Worm (Caenorhabditis elegans): ENCODE data around the gene T01B7.5.

The T01B7.5 gene

DNA sequence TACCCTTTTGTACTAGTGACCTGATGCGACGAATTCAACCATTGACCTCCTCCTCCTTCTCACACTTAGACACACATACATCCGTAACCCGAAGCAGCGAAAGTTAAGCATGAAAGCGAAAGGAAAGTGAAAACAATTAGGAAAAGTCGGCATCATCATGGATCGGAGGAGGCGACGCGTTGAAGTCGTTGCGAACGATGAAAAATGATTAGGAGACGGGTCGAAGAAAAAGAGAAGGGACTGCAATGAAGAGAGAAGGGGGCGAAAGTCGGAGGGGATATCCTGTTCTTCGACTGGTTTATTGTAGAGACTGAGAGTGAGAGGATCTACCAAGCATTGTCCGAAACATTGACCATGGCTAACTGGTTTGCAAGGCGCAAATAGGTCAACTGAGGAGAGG is 34.4 kb downstream of the T01B7.5 start (continued):
- TF ChIP-seq sem-4 (tag; optimal IDR thresholded peaks at IDR 0.05) = peak; percentile 88

DNA sequence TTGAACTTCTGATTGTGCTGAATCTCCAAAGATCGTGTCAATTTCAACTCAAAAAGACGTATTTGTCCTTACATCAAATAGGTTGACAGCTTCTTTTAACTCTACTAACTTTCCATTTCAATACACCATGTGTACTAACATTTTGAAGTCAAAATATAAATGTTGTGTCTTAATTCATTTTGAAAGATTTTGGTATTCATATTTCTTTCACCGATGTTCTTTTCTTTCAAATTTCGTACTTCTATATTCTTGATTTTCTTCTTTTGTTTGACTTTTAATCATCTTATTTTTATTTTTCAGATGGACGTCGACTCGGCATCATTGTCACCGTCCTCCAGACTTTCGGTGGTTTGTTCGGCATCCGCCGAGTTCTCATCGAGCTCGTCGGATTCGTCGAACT is 35.1 kb downstream of the T01B7.5 start, which contains the start of gene atf-2:
Gene atf-2, plus strand, starts transcription at position 301 of the 400 bp plus-strand sequence.
- TF ChIP-seq blmp-1 (tag; optimal IDR thresholded peaks at IDR 0.05; ENCODE audit: insufficient read depth) (no peak), gmeb-1 (tag; optimal IDR thresholded peaks at IDR 0.05) (no peak), ceh-82 (tag; optimal IDR thresholded peaks at IDR 0.05) (no peak), nhr-12 (tag; optimal IDR thresholded peaks at IDR 0.05) (no peak), elt-1 (tag; optimal IDR thresholded peaks at IDR 0.05) (no peak), lin-39 (tag; optimal IDR thresholded peaks at IDR 0.05) (no peak), lin-11 (tag; optimal IDR thresholded peaks at IDR 0.05) (no peak), elt-3 (tag; optimal IDR thresholded peaks at IDR 0.05) (no peak), nhr-6 (tag; optimal IDR thresholded peaks at IDR 0.05) (no peak), nhr-77 (tag; optimal IDR thresholded peaks at IDR 0.05) (no peak), ZK546.5 (tag; optimal IDR thresholded peaks at IDR 0.05) (no peak), skn-1 (tag; optimal IDR thresholded peaks at IDR 0.05) (no peak), snpc-4 (tag; optimal IDR thresholded peaks at IDR 0.05) (no peak), Y55F3AM.14 (GFP tag; optimal IDR thresholded peaks at IDR 0.05) (no peak)

- TF ChIP-seq nhr-21 (tag; optimal IDR thresholded peaks at IDR 0.05) = no peak
- TF ChIP-seq zag-1 (tag; optimal IDR thresholded peaks at IDR 0.05) = no peak
- TF ChIP-seq nhr-11 (tag; optimal IDR thresholded peaks at IDR 0.05) = no peak
- no peak for TF ChIP-seq lin-39 (tag; optimal IDR thresholded peaks at IDR 0.05)
- TF ChIP-seq nhr-23 (tag; optimal IDR thresholded peaks at IDR 0.05) = no peak
- no peak for TF ChIP-seq sma-3 (GFP tag; optimal IDR thresholded peaks at IDR 0.05)
- TF ChIP-seq nhr-237 (tag; optimal IDR thresholded peaks at IDR 0.05) = no peak
- TF ChIP-seq snpc-4 (tag; optimal IDR thresholded peaks at IDR 0.05) = no peak
- TF ChIP-seq elt-3 (tag; optimal IDR thresholded peaks at IDR 0.05) = no peak
- TF ChIP-seq unc-39 (tag; optimal IDR thresholded peaks at IDR 0.05) = no peak
- no peak for TF ChIP-seq egl-27 (tag; optimal IDR thresholded peaks at IDR 0.05)
- TF ChIP-seq mbf-1 (tag; optimal IDR thresholded peaks at IDR 0.05) = no peak
- no peak for TF ChIP-seq nhr-10 (tag; optimal IDR thresholded peaks at IDR 0.05)
- TF ChIP-seq sem-4 (tag; optimal IDR thresholded peaks at IDR 0.05) = no peak
- TF ChIP-seq mdl-1 (tag; optimal IDR thresholded peaks at IDR 0.05) = no peak
- TF ChIP-seq lsy-2 (tag; optimal IDR thresholded peaks at IDR 0.05) = no peak
- TF ChIP-seq crh-2 (tag; optimal IDR thresholded peaks at IDR 0.05) = no peak
Measured at ce11 chrII:8755270-8755669, 38.6 kb downstream of the T01B7.5 start, which contains the start of gene K08F8.7. Gene K08F8.7 (minus strand): TSS chrII:8755370.

DNA sequence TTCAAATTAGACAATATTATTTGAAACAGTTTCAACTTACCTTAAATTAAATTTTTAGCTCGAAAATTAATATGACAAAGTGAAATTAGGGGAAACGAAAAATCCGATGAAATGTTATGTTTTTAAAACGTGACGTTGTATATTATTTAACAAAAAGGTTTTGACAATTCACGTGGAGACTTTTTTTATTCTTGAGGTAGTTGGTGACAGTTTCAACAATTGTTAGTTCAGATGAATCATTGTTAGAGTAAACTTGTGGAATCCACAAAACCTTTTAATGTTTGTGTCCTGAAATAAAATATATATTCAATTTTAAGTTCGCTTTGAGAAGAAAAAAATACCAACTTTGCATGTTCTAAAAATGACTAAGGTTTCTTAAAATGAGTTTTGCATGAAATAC is 42.9 kb downstream of the T01B7.5 start, which contains the start of gene fut-1:
Gene fut-1, minus strand, starts transcription at position 101 of the 400 bp plus-strand sequence.
- TF ChIP-seq nhr-25 (tag; optimal IDR thresholded peaks at IDR 0.05) (no peak), peb-1 (tag; optimal IDR thresholded peaks at IDR 0.05) (no peak), lin-39 (tag; optimal IDR thresholded peaks at IDR 0.05) (no peak), zag-1 (tag; optimal IDR thresholded peaks at IDR 0.05) (no peak), sma-3 (GFP tag; optimal IDR thresholded peaks at IDR 0.05) (no peak), nhr-12 (tag; optimal IDR thresholded peaks at IDR 0.05) (no peak), ZK546.5 (tag; optimal IDR thresholded peaks at IDR 0.05) (no peak), dmd-4 (tag; optimal IDR thresholded peaks at IDR 0.05) (no peak), skn-1 (tag; optimal IDR thresholded peaks at IDR 0.05) (no peak), unc-39 (tag; optimal IDR thresholded peaks at IDR 0.05) (no peak), ztf-4 (tag; optimal IDR thresholded peaks at IDR 0.05) (no peak), lin-11 (tag; optimal IDR thresholded peaks at IDR 0.05) (no peak), mbf-1 (tag; optimal IDR thresholded peaks at IDR 0.05) (no peak), crh-2 (tag; optimal IDR thresholded peaks at IDR 0.05) (no peak), nhr-6 (tag; optimal IDR thresholded peaks at IDR 0.05) (no peak), elt-1 (tag; optimal IDR thresholded peaks at IDR 0.05) (no peak), Y55F3AM.14 (GFP tag; optimal IDR thresholded peaks at IDR 0.05) (no peak)

- peak; percentile 63 for TF ChIP-seq fos-1 (tag; optimal IDR thresholded peaks at IDR 0.05)
- TF ChIP-seq lsy-2 (tag; optimal IDR thresholded peaks at IDR 0.05) = no peak
Measured at ce11 chrII:8761739-8762138, 45.1 kb downstream of the T01B7.5 start.

- TF ChIP-seq mbf-1 (tag; optimal IDR thresholded peaks at IDR 0.05) (no peak), zag-1 (tag; optimal IDR thresholded peaks at IDR 0.05) (no peak), sma-9 (GFP tag; optimal IDR thresholded peaks at IDR 0.05) (no peak), sma-9 (tag; optimal IDR thresholded peaks at IDR 0.05) (no peak), nhr-11 (tag; optimal IDR thresholded peaks at IDR 0.05) (no peak), dmd-4 (tag; optimal IDR thresholded peaks at IDR 0.05) (no peak), elt-3 (tag; optimal IDR thresholded peaks at IDR 0.05) (no peak), nhr-23 (tag; optimal IDR thresholded peaks at IDR 0.05) (no peak), crh-2 (tag; optimal IDR thresholded peaks at IDR 0.05) (no peak), lin-39 (tag; optimal IDR thresholded peaks at IDR 0.05) (no peak), nhr-25 (tag; optimal IDR thresholded peaks at IDR 0.05) (no peak), ztf-1 (GFP tag; conservative IDR thresholded peaks at IDR 0.05) (no peak), mdl-1 (tag; optimal IDR thresholded peaks at IDR 0.05) (no peak), unc-39 (tag; optimal IDR thresholded peaks at IDR 0.05) (no peak), skn-1 (tag; optimal IDR thresholded peaks at IDR 0.05) (no peak), elt-1 (tag; optimal IDR thresholded peaks at IDR 0.05) (no peak), lin-13 (GFP tag; optimal IDR thresholded peaks at IDR 0.05) (no peak), R02D3.7 (tag; optimal IDR thresholded peaks at IDR 0.05) (no peak), nhr-21 (tag; optimal IDR thresholded peaks at IDR 0.05) (no peak), nhr-6 (tag; optimal IDR thresholded peaks at IDR 0.05) (no peak)
Measured at ce11 chrII:8763367-8763766, 46.7 kb downstream of the T01B7.5 start.
